Worm (Caenorhabditis elegans): ENCODE results near the gene K09B3.1.

- TF ChIP-seq unc-62 (GFP tag; optimal IDR thresholded peaks at IDR 0.05) (no peak), ceh-88 (GFP tag; IDR thresholded peaks at IDR 0.05) (no peak), hpl-2 (GFP tag; optimal IDR thresholded peaks at IDR 0.05) (no peak), snpc-4 (tag; optimal IDR thresholded peaks at IDR 0.05) (no peak), sox-4 (tag; optimal IDR thresholded peaks at IDR 0.05) (no peak), ceh-82 (tag; optimal IDR thresholded peaks at IDR 0.05) (no peak), zip-4 (GFP tag; optimal IDR thresholded peaks at IDR 0.05) (no peak), tbx-2 (tag; optimal IDR thresholded peaks at IDR 0.05) (no peak), nhr-20 (tag; optimal IDR thresholded peaks at IDR 0.05) (no peak), ama-1 (optimal IDR thresholded peaks at IDR 0.05) (no peak)
Observed at ce11 chrIV:3794437-3794836, at the start of gene K09B3.1.

All from whole organism, L1 larva.